Fruit fly (Drosophila melanogaster) whole organism, embryonic: ENCODE measurements around the gene Kyat.

Experiments
- Bdp1 ChIP-seq: fragments of 200-800 bp; sonication (Bioruptor generic); optimal IDR thresholded peaks from 3 replicates; lab custom pipeline; 2016; ENCODE audit warnings: missing biosample characterization, missing genetic modification characterization
- Blimp-1 ChIP-seq: fragments of 200-800 bp; sonication (Bioruptor generic); optimal IDR thresholded peaks from 3 replicates; lab custom pipeline; 2018; ENCODE audit warnings: missing biosample characterization, missing genetic modification characterization, mild to moderate bottlenecking, moderate library complexity, missing genetic modification reagents
- CG9437 ChIP-seq: fragments of 200-800 bp; sonication (Bioruptor generic); optimal IDR thresholded peaks from 2 replicates; lab custom pipeline; 2018; ENCODE audit warnings: missing biosample characterization, mild to moderate bottlenecking, missing genetic modification characterization
- CG9797 ChIP-seq: fragments of 200-800 bp; sonication (Bioruptor generic); optimal IDR thresholded peaks from 3 replicates; lab custom pipeline; 2018; ENCODE audit warnings: missing biosample characterization, mild to moderate bottlenecking, missing genetic modification characterization
- Doc2 ChIP-seq: fragments of 200-800 bp; sonication (Bioruptor generic); IDR thresholded peaks from 2 replicates; pipeline ENCODE4 v1.3.6; 2022; ENCODE audit warnings: missing biosample characterization, missing genetic modification characterization
- E2f1 ChIP-seq: fragments of 200-800 bp; sonication (Bioruptor generic); IDR thresholded peaks from 2 replicates; pipeline ENCODE4 v1.3.6; 2022; ENCODE audit warnings: missing biosample characterization, missing genetic modification characterization
- emc ChIP-seq: fragments of 200-800 bp; sonication (Bioruptor generic); optimal IDR thresholded peaks from 2 replicates; lab custom pipeline; 2016; ENCODE audit warnings: missing biosample characterization, missing genetic modification characterization
- nom ChIP-seq: fragments of 200-800 bp; sonication (Bioruptor generic); optimal IDR thresholded peaks from 2 replicates; lab custom pipeline; 2017; ENCODE audit warnings: missing biosample characterization, missing genetic modification characterization, mild to moderate bottlenecking, moderate library complexity, missing genetic modification reagents

- TF ChIP-seq Doc2 (GFP tag; lab: Robert Waterston, UW), result no peak
- peak; percentile 36 for TF ChIP-seq Blimp-1 (GFP tag; lab: Kevin White, UChicago)
- TF ChIP-seq CG9437 (GFP tag; lab: Kevin White, UChicago), result peak; percentile 9
- no peak for TF ChIP-seq emc (GFP tag; lab: Kevin White, UChicago)
- TF ChIP-seq Bdp1, result peak; percentile 15
- TF ChIP-seq E2f1 (GFP tag; lab: Robert Waterston, UW), result 0 out of 2 replicates have a peak, but pooled peaks have one; percentile 42
- TF ChIP-seq CG9797 (GFP tag; lab: Kevin White, UChicago), result no peak
- TF ChIP-seq nom, result no peak
Observed at dm6 chr3R:11806753-11807152, 15.5 kb downstream of the Kyat start.
